In the genomic region with DNA sequence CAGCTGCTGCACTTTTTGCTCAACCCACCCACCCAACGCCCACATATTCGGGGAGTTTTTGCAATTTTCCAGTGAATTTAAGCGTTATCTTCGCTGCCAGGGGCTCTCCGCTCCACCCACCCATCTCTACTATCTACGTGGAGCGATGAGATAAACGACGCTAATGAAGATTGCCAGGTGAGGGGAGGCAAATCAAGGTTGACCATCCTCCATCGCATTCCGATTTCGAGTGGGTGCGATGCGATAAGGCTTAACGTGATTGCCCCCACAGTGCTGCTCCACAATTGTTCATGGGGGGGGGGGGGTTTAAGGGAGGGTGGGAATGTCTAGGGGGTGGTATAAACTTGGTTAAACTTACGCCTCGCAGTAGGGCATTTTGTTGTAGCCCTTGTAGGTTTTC, we compare ENCODE assay signal across 1 fruit fly cellular context.
TF ChIP-seq lines count a peak whose summit lies in the region.

No protein-coding gene starts in this region.

TF ChIP-seq in whole organism, embryonic, 481 proteins besides CTCF, POLR2A, EP300 and RAD21 (continued from another document):
- peak; percentile 75; the same call in 1 of the 2 replicates for TF ChIP-seq ham (GFP tag; IDR thresholded peaks at IDR 0.05; lab: Robert Waterston, UW)
- peak; percentile 58 for TF ChIP-seq mirr (GFP tag; optimal IDR thresholded peaks at IDR 0.05; lab: Kevin White, UChicago)
- TF ChIP-seq sd (tag; optimal IDR thresholded peaks at IDR 0.05; lab: Kevin White, UChicago): peak; percentile 99
- 0 out of 2 replicates have a peak, but pooled peaks have one; percentile 11 for TF ChIP-seq sob (GFP tag; IDR thresholded peaks at IDR 0.05; lab: Robert Waterston, UW)
- 0 out of 4 replicates have a peak, but pooled peaks have one; percentile 48 for TF ChIP-seq chinmo (GFP tag; IDR thresholded peaks at IDR 0.05; lab: Robert Waterston, UW; ENCODE audit: partially characterized antibody)
- no peak for TF ChIP-seq ewg (GFP tag; optimal IDR thresholded peaks at IDR 0.05; lab: Kevin White, UChicago)
- peak; percentile 96 for TF ChIP-seq grn (GFP tag; optimal IDR thresholded peaks at IDR 0.05; lab: Kevin White, UChicago)
- no peak for TF ChIP-seq sima (GFP tag; optimal IDR thresholded peaks at IDR 0.05; lab: Kevin White, UChicago)
- peak; percentile 39; the same call in 1 of the 3 replicates for TF ChIP-seq vnd (GFP tag; IDR thresholded peaks at IDR 0.05; lab: Robert Waterston, UW; ENCODE audit: partially characterized antibody)
- TF ChIP-seq cad (GFP tag; optimal IDR thresholded peaks at IDR 0.05; lab: Kevin White, UChicago): no peak
- 0 out of 3 replicates have a peak, but pooled peaks have one; percentile 57 for TF ChIP-seq CG2199 (GFP tag; IDR thresholded peaks at IDR 0.05; lab: Robert Waterston, UW)
- TF ChIP-seq cwo (GFP tag; optimal IDR thresholded peaks at IDR 0.05; lab: Kevin White, UChicago): peak; percentile 22
- no peak for TF ChIP-seq fu2 (GFP tag; optimal IDR thresholded peaks at IDR 0.05; lab: Kevin White, UChicago)
- TF ChIP-seq CG2116 (GFP tag; optimal IDR thresholded peaks at IDR 0.05; lab: Kevin White, UChicago): no peak
- TF ChIP-seq her (GFP tag; optimal IDR thresholded peaks at IDR 0.05; lab: Kevin White, UChicago): no peak
- TF ChIP-seq ems (GFP tag; optimal IDR thresholded peaks at IDR 0.05; lab: Kevin White, UChicago): no peak
- TF ChIP-seq crol (GFP tag; IDR thresholded peaks at IDR 0.05; lab: Robert Waterston, UW): peak; percentile 90
- no peak for TF ChIP-seq Lhr (GFP tag; optimal IDR thresholded peaks at IDR 0.05; lab: Kevin White, UChicago)
- no peak for TF ChIP-seq CG8290 (GFP tag; optimal IDR thresholded peaks at IDR 0.05; lab: Kevin White, UChicago)
- peak in 1 of 2 experiments; percentile 42 for TF ChIP-seq CG8290 (tag; optimal IDR thresholded peaks at IDR 0.05; lab: Kevin White, UChicago)
- TF ChIP-seq ftz-f1 (GFP tag; optimal IDR thresholded peaks at IDR 0.05; lab: Kevin White, UChicago): peak; percentile 57
